Worm (Caenorhabditis elegans): ENCODE data around the gene F38H12.5.

Gene F38H12.5

DNA sequence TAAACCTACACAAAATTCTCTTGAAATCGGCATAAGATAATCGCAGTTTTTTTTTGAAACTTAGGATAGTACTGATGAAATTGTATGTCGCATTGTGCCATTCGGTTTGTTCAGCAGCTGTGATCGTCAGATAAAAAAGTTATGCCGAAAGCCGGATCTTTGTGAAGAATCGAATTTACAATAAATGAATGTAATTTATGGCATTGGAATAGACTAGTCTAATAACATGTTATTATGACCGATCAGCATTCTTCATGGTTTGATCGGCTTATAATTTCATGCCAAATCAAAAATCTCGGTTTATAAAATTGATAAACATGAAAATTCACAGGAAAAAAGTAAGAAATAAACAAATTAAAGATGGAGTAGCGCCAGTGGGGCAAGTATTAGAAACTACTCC lies 29.7 kb upstream of the F38H12.5 start, which contains the start of gene srw-134:
Gene srw-134 (minus strand): TSS at position 101 of the 400 bp plus-strand sequence.
- TF ChIP-seq ham-2 (GFP tag; optimal IDR thresholded peaks at IDR 0.05) (no peak), ztf-11 (tag; optimal IDR thresholded peaks at IDR 0.05) (no peak), blmp-1 (tag; optimal IDR thresholded peaks at IDR 0.05) (no peak), sptf-1 (tag; optimal IDR thresholded peaks at IDR 0.05) (no peak), unc-39 (tag; optimal IDR thresholded peaks at IDR 0.05) (no peak), bed-3 (GFP tag; optimal IDR thresholded peaks at IDR 0.05) (no peak), unc-120 (tag; optimal IDR thresholded peaks at IDR 0.05; ENCODE audit: poor library complexity, severe bottlenecking) (no peak), lin-13 (tag; optimal IDR thresholded peaks at IDR 0.05) (no peak), M03D4.4 (tag; optimal IDR thresholded peaks at IDR 0.05) (no peak), elt-3 (tag; optimal IDR thresholded peaks at IDR 0.05) (no peak), nhr-12 (tag; optimal IDR thresholded peaks at IDR 0.05) (no peak), mab-5 (tag; optimal IDR thresholded peaks at IDR 0.05) (no peak), hlh-1 (tag; optimal IDR thresholded peaks at IDR 0.05) (no peak), nhr-28 (tag; optimal IDR thresholded peaks at IDR 0.05) (no peak), ceh-43 (GFP tag; optimal IDR thresholded peaks at IDR 0.05) (no peak), lin-32 (GFP tag; optimal IDR thresholded peaks at IDR 0.05) (no peak), zip-8 (tag; optimal IDR thresholded peaks at IDR 0.05) (no peak), drap-1 (GFP tag; optimal IDR thresholded peaks at IDR 0.05) (no peak)

DNA sequence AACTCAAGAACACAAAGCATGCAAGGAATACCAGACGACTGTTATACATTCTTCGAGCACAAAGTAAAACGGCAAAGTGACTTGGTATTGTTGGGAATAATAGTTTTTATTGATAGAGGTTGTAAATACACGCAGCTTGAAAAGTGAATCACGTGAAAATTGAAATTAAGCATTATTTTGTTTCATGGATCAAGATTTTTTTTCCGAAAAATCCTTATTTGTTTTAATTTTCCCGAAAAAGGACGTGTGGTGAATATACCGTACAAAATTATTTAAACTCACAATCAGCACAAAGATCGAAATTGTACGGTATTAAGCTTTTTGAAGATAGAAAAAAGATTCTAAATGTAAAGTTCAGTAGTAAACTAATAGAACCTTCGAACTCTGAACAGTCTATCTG lies 27.0 kb upstream of the F38H12.5 start, which contains the start of gene clc-18:
Gene clc-18 (minus strand): TSS at position 101 of the 400 bp plus-strand sequence.
- TF ChIP-seq mls-2 (tag; optimal IDR thresholded peaks at IDR 0.05) (no peak), ceh-83 (GFP tag; optimal IDR thresholded peaks at IDR 0.05) (no peak), snpc-4 (tag; optimal IDR thresholded peaks at IDR 0.05) (no peak), nhr-28 (tag; optimal IDR thresholded peaks at IDR 0.05) (no peak), bed-3 (GFP tag; optimal IDR thresholded peaks at IDR 0.05) (no peak), blmp-1 (tag; optimal IDR thresholded peaks at IDR 0.05) (no peak), unc-39 (tag; optimal IDR thresholded peaks at IDR 0.05) (no peak), mab-5 (tag; optimal IDR thresholded peaks at IDR 0.05) (no peak), unc-120 (tag; optimal IDR thresholded peaks at IDR 0.05; ENCODE audit: poor library complexity, severe bottlenecking) (no peak), pha-4 (tag; optimal IDR thresholded peaks at IDR 0.05) (no peak), mep-1 (tag; optimal IDR thresholded peaks at IDR 0.05) (no peak)

DNA sequence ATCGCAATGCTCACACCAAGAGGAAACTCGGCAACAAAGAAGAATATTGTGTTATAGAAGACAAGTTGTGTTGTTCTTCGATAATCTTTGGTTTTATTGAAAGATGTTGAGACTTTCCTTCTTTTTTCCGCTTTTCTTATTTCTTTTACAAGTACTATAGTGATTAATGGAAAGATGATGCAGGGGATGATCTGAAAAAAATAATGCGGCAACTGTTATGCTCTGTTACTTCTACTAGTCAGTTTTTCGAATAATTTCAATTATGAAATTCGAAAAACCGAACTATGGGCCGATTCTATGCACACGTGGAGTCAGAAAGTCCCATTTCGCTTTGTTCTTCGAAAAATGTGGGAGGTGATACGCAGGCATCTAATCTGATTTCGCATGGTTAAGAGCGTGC lies 23.8 kb upstream of the F38H12.5 start:
- TF ChIP-seq nhr-2 (tag; optimal IDR thresholded peaks at IDR 0.05) (no peak), pha-4 (tag; optimal IDR thresholded peaks at IDR 0.05) (no peak), mab-5 (tag; optimal IDR thresholded peaks at IDR 0.05) (no peak), lin-32 (GFP tag; optimal IDR thresholded peaks at IDR 0.05) (no peak), mep-1 (tag; optimal IDR thresholded peaks at IDR 0.05) (no peak), unc-120 (tag; optimal IDR thresholded peaks at IDR 0.05; ENCODE audit: poor library complexity, severe bottlenecking) (no peak), ceh-39 (tag; optimal IDR thresholded peaks at IDR 0.05) (no peak), ham-2 (GFP tag; optimal IDR thresholded peaks at IDR 0.05) (no peak), ztf-11 (tag; optimal IDR thresholded peaks at IDR 0.05) (no peak), snpc-4 (tag; optimal IDR thresholded peaks at IDR 0.05) (no peak)

DNA sequence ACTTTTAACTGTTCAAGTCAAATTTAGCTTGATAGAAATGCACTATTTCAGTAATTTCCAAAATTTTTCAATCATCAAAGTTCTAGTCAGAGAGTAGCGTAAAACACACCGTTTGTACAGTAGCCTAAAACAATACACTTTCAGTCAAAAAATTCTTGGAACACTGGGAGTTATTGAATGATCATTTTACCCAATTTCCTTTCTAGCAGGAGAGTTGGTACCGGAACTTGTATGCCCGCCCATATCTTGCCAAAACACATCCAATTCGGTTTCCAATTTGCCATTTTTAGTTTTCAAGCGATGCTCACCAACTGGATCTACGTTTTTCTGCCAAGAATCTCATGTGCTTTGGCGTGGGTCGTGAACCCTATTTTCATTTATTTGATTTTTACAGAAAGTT lies 21.4 kb upstream of the F38H12.5 start, which contains the start of gene srj-39:
Gene srj-39 (plus strand): TSS at position 301 of the 400 bp plus-strand sequence.
- TF ChIP-seq cnd-1 (tag; optimal IDR thresholded peaks at IDR 0.05): no peak
- TF ChIP-seq ztf-11 (tag; optimal IDR thresholded peaks at IDR 0.05): no peak
- TF ChIP-seq zip-8 (tag; optimal IDR thresholded peaks at IDR 0.05): no peak
- TF ChIP-seq nhr-2 (tag; optimal IDR thresholded peaks at IDR 0.05): no peak
- TF ChIP-seq lin-13 (tag; optimal IDR thresholded peaks at IDR 0.05): no peak
- TF ChIP-seq M03D4.4 (tag; optimal IDR thresholded peaks at IDR 0.05): no peak
- no peak for TF ChIP-seq elt-3 (tag; optimal IDR thresholded peaks at IDR 0.05)

DNA sequence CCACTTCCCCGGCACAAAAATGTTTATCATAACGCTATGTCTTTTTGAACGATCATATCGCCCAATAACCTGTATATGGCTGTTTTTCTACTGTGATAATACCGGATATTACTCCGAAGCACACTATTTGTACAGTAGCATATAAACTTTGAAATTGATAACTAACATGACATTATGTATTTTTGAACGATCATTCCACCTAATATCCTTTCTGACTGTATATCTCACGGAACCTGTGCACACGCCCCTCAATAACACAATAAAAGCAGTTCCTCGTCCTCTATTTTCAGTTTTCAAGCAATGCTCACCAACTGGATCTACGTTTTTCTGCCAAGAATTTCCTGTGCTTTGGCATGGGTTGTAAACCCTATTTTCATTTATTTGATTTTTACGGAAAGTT lies 18.7 kb upstream of the F38H12.5 start, which contains the start of gene srj-40:
Gene srj-40 (plus strand): TSS at position 301 of the 400 bp plus-strand sequence.
- TF ChIP-seq bed-3 (GFP tag; optimal IDR thresholded peaks at IDR 0.05) (no peak), snpc-4 (tag; optimal IDR thresholded peaks at IDR 0.05) (no peak), pha-4 (tag; optimal IDR thresholded peaks at IDR 0.05) (no peak), mls-2 (tag; optimal IDR thresholded peaks at IDR 0.05) (no peak), cnd-1 (tag; optimal IDR thresholded peaks at IDR 0.05) (no peak), zip-8 (tag; optimal IDR thresholded peaks at IDR 0.05) (no peak), unc-120 (tag; optimal IDR thresholded peaks at IDR 0.05; ENCODE audit: poor library complexity, severe bottlenecking) (no peak), ham-2 (GFP tag; optimal IDR thresholded peaks at IDR 0.05) (no peak), unc-39 (tag; optimal IDR thresholded peaks at IDR 0.05) (no peak), sptf-1 (tag; optimal IDR thresholded peaks at IDR 0.05) (no peak), nhr-2 (tag; optimal IDR thresholded peaks at IDR 0.05) (no peak), drap-1 (GFP tag; optimal IDR thresholded peaks at IDR 0.05) (no peak), lin-13 (tag; optimal IDR thresholded peaks at IDR 0.05) (no peak), nhr-237 (tag; optimal IDR thresholded peaks at IDR 0.05) (no peak)

DNA sequence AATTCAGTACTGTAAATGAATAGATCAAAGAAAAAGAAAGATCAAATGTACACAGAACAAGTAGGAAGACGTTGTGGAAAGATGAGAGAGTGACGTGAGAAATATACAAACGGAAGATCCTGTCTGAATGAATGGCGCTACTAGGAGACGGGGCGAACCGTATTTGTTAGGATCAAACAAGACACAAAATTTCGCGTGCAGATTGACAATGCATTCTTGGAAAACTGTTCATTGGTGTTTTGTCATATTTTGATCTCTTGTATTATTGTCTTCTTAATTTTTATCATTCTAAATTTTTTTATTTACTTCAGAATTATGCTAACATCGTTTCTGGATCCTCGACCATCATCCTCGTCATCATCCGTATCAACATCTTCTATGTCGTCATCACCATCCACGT lies 11.9 kb upstream of the F38H12.5 start, which contains the start of gene nhr-181:
Gene nhr-181 (plus strand): TSS at position 301 of the 400 bp plus-strand sequence.
- TF ChIP-seq mab-5 (tag; optimal IDR thresholded peaks at IDR 0.05): no peak

Measured in whole organism, mixed stage, embryonic.